Worm (Caenorhabditis elegans): ENCODE measurements around the gene nhr-35.
A peak's percentile ranks its signal among the peaks of the same experiment; 100 is the strongest.

nhr-35 gene

ce11 chrX:4561863-4562262 is 29.4 kb downstream of the nhr-35 start, which contains the start of gene C05E11.6:
Gene C05E11.6 (plus strand): TSS chrX:4562163.
- no peak for TF ChIP-seq pat-9 (tag; optimal IDR thresholded peaks at IDR 0.05)
- TF ChIP-seq mec-3 (tag; optimal IDR thresholded peaks at IDR 0.05; ENCODE audit: borderline replicate concordance), result no peak
- TF ChIP-seq hlh-8 (tag; optimal IDR thresholded peaks at IDR 0.05), result no peak
- TF ChIP-seq unc-42 (tag; optimal IDR thresholded peaks at IDR 0.05), result no peak
- no peak for TF ChIP-seq pag-3 (tag; optimal IDR thresholded peaks at IDR 0.05; ENCODE audit: borderline replicate concordance)
- TF ChIP-seq ceh-18 (tag; optimal IDR thresholded peaks at IDR 0.05), result no peak
- no peak for TF ChIP-seq lin-11 (tag; optimal IDR thresholded peaks at IDR 0.05)
- no peak for TF ChIP-seq ceh-6 (GFP tag; optimal IDR thresholded peaks at IDR 0.05)
- TF ChIP-seq hlh-13 (GFP tag; optimal IDR thresholded peaks at IDR 0.05), result no peak
- no peak for TF ChIP-seq ceh-14 (tag; optimal IDR thresholded peaks at IDR 0.05)
- no peak for TF ChIP-seq dve-1 (tag; optimal IDR thresholded peaks at IDR 0.05)
- no peak for TF ChIP-seq ceh-31 (tag; optimal IDR thresholded peaks at IDR 0.05)
- TF ChIP-seq elt-2 (tag; optimal IDR thresholded peaks at IDR 0.05), result no peak

- no peak for TF ChIP-seq pqm-1 (tag; optimal IDR thresholded peaks at IDR 0.05)
- no peak for TF ChIP-seq ref-2 (tag; optimal IDR thresholded peaks at IDR 0.05)
- TF ChIP-seq ceh-24 (tag; optimal IDR thresholded peaks at IDR 0.05), result no peak
- no peak for TF ChIP-seq hlh-8 (tag; optimal IDR thresholded peaks at IDR 0.05)
- no peak for TF ChIP-seq ceh-45 (GFP tag; IDR thresholded peaks at IDR 0.05)
- TF ChIP-seq sdc-2 (tag; optimal IDR thresholded peaks at IDR 0.05), result no peak
- no peak for TF ChIP-seq pat-9 (tag; optimal IDR thresholded peaks at IDR 0.05)
- TF ChIP-seq Y22D7AL.16 (tag; optimal IDR thresholded peaks at IDR 0.05), result no peak
- no peak for TF ChIP-seq ztf-16 (tag; optimal IDR thresholded peaks at IDR 0.05)
- TF ChIP-seq npax-4 (tag; optimal IDR thresholded peaks at IDR 0.05), result no peak
- TF ChIP-seq nhr-11 (tag; optimal IDR thresholded peaks at IDR 0.05), result no peak
- TF ChIP-seq ceh-19 (GFP tag; optimal IDR thresholded peaks at IDR 0.05), result no peak
- TF ChIP-seq ceh-14 (tag; optimal IDR thresholded peaks at IDR 0.05), result no peak
- no peak for TF ChIP-seq ceh-48 (tag; optimal IDR thresholded peaks at IDR 0.05)
- TF ChIP-seq unc-55 (GFP tag; optimal IDR thresholded peaks at IDR 0.05), result no peak
- TF ChIP-seq ama-1 (optimal IDR thresholded peaks at IDR 0.05), result no peak
- TF ChIP-seq pag-3 (tag; optimal IDR thresholded peaks at IDR 0.05; ENCODE audit: borderline replicate concordance), result no peak
- TF ChIP-seq pax-1 (tag; optimal IDR thresholded peaks at IDR 0.05), result no peak
Measured at ce11 chrX:4562288-4562687, 29.8 kb downstream of the nhr-35 start.

ce11 chrX:4564717-4565316 is 32.3 kb downstream of the nhr-35 start, which contains the start of gene amt-4:
Gene amt-4 (plus strand): TSS chrX:4565302.
- peak; percentile 50 for TF ChIP-seq elt-2 (tag; optimal IDR thresholded peaks at IDR 0.05)
- TF ChIP-seq lin-11 (tag; optimal IDR thresholded peaks at IDR 0.05), result no peak

ce11 chrX:4567110-4567509 is 34.6 kb downstream of the nhr-35 start:
- TF ChIP-seq fkh-10 (GFP tag; optimal IDR thresholded peaks at IDR 0.05), result no peak
- no peak for TF ChIP-seq pros-1 (tag; optimal IDR thresholded peaks at IDR 0.05)
- no peak for TF ChIP-seq rnt-1 (tag; optimal IDR thresholded peaks at IDR 0.05)
- TF ChIP-seq ceh-22 (tag; optimal IDR thresholded peaks at IDR 0.05), result no peak
- no peak for TF ChIP-seq sox-4 (tag; optimal IDR thresholded peaks at IDR 0.05)
- no peak for TF ChIP-seq dve-1 (tag; optimal IDR thresholded peaks at IDR 0.05)

- TF ChIP-seq ceh-31 (tag; optimal IDR thresholded peaks at IDR 0.05) (no peak), syd-9 (tag; optimal IDR thresholded peaks at IDR 0.05) (no peak), fkh-6 (tag; optimal IDR thresholded peaks at IDR 0.05) (no peak), hlh-6 (tag; optimal IDR thresholded peaks at IDR 0.05) (no peak), gmeb-2 (tag; optimal IDR thresholded peaks at IDR 0.05) (no peak), pros-1 (tag; optimal IDR thresholded peaks at IDR 0.05) (no peak), F13H6.1 (tag; optimal IDR thresholded peaks at IDR 0.05) (no peak), elt-2 (tag; optimal IDR thresholded peaks at IDR 0.05) (no peak), ceh-48 (tag; optimal IDR thresholded peaks at IDR 0.05) (no peak), ref-2 (tag; optimal IDR thresholded peaks at IDR 0.05) (no peak), nfya-1 (tag; optimal IDR thresholded peaks at IDR 0.05) (no peak), zip-5 (tag; optimal IDR thresholded peaks at IDR 0.05) (no peak)
Measured at ce11 chrX:4569276-4569675, 36.8 kb downstream of the nhr-35 start.

All from whole organism, late embryonic.